Fruit fly (Drosophila melanogaster) S2 (cell line): Measurements from ENCODE around the gene CG15465.

Experiments
- CG8478 ChIP-seq: fragments of >200 bp; optimal IDR thresholded peaks from 2 replicates; lab custom pipeline; 2018
- CTCF ChIP-seq, 2 experiments: fragments of >200 bp; optimal IDR thresholded peaks; 2 replicates each; lab custom pipeline; 2018

DNA sequence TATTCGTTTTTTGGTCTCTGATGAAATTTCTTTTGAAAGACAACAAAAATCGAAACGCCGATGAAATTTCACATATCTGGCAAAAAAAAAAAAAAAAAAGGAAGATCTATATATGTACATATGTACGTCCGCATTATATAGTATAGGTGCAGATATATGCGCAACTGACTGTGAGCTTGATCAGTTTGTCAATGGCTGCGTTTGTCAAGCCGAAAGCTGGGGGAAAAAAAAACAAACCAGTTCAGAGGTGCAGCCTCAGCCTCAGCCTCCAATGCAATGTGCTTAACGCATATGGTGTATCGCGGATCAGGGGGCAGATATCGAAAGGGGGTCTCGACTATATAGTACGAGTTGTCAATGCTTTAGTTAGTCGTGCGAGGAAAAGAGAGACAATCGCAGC is 30.5 kb upstream of the CG15465 start:
- TF ChIP-seq CTCF (optimal IDR thresholded peaks at IDR 0.05; lab: Kevin White, UChicago) = no peak
- TF ChIP-seq CG8478 = no peak
